Fruit fly (Drosophila melanogaster) S2 (cell line): ENCODE measurements around the gene CG1983.

Experiments
- CG8478 ChIP-seq: fragments of >200 bp; optimal IDR thresholded peaks from 2 replicates; lab custom pipeline; 2018
- CTCF ChIP-seq, 2 experiments: fragments of >200 bp; optimal IDR thresholded peaks; 2 replicates each; lab custom pipeline; 2018

DNA sequence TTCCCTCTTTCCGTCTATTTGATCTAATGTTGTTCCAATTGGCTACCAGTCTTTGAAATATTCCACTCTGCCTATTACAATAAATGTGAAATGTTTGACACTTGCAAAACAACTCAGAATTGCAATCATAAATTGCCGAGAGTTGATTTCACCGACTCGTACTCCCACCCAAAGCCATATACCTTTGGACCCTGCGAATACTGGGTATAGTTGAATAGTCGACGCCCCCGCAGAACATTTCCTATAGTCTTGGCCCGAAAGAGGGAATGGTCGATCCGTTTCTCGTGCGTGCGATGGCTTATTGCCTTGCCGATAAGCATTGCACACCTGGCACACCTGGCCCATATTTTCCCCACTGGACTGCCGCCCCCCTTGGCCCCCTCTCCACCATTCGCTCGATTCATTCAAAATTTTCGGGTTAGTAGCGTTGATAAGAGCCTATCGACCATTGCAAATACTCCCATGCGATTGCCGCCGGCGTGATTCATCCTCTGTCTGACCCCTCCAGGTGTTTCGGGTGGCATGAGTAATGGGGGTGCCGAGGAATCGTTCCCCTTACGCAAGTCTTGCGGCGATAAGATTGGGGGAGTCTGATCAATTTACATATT, 22.7 kb upstream of the CG1983 start:
- TF ChIP-seq CG8478 (lab: Kevin White, UChicago), result no peak
- no peak for TF ChIP-seq CTCF (optimal IDR thresholded peaks at IDR 0.05; lab: Kevin White, UChicago)
